Fruit fly (Drosophila melanogaster) whole organism, embryonic: Measurements from ENCODE around the gene Sec63.

Experiments used
- BEAF-32 ChIP-seq: fragments of 200-800 bp; sonication (Bioruptor generic); optimal IDR thresholded peaks from 3 replicates; lab custom pipeline; 2017; ENCODE audit warnings: missing biosample characterization, missing genetic modification characterization, mild to moderate bottlenecking, moderate library complexity, missing genetic modification reagents
- Bgb ChIP-seq: fragments of 200-800 bp; sonication (Bioruptor generic); IDR thresholded peaks from 2 replicates; pipeline ENCODE4 v1.3.6; 2022; ENCODE audit warnings: missing biosample characterization, missing genetic modification characterization; ENCODE audit not compliant: partially characterized antibody
- CG10565 ChIP-seq: fragments of 200-800 bp; sonication (Bioruptor generic); optimal IDR thresholded peaks from 3 replicates; lab custom pipeline; 2016; ENCODE audit warnings: missing biosample characterization, mild to moderate bottlenecking, missing genetic modification characterization
- CG10654 ChIP-seq: fragments of 200-800 bp; sonication (Bioruptor generic); optimal IDR thresholded peaks from 2 replicates; lab custom pipeline; 2016; ENCODE audit warnings: missing biosample characterization, missing genetic modification characterization
- CG11093 ChIP-seq: fragments of 200-800 bp; sonication (Bioruptor generic); IDR thresholded peaks from 3 replicates; pipeline ENCODE4 v1.3.6; 2022; ENCODE audit warnings: missing biosample characterization, missing genetic modification characterization
- CG11398 ChIP-seq: fragments of 200-800 bp; sonication (Bioruptor generic); optimal IDR thresholded peaks from 2 replicates; lab custom pipeline; 2016; ENCODE audit warnings: missing biosample characterization, missing genetic modification characterization
- CG11723 ChIP-seq: fragments of 200-800 bp; sonication (Bioruptor generic); optimal IDR thresholded peaks from 2 replicates; lab custom pipeline; 2017; ENCODE audit warnings: missing biosample characterization, mild to moderate bottlenecking, missing genetic modification characterization
- CG12071 ChIP-seq: fragments of 200-800 bp; sonication (Bioruptor generic); optimal IDR thresholded peaks from 3 replicates; lab custom pipeline; 2018; ENCODE audit warnings: missing biosample characterization, mild to moderate bottlenecking, missing genetic modification characterization
- CG12659 ChIP-seq: fragments of 200-800 bp; sonication (Bioruptor generic); optimal IDR thresholded peaks from 3 replicates; lab custom pipeline; 2017; ENCODE audit warnings: mild to moderate bottlenecking, missing biosample characterization, missing genetic modification reagents, missing genetic modification characterization
- CG13123 ChIP-seq: fragments of 200-800 bp; sonication (Bioruptor generic); optimal IDR thresholded peaks from 2 replicates; lab custom pipeline; 2016; ENCODE audit warnings: missing biosample characterization, missing genetic modification characterization
- CG13775 ChIP-seq: fragments of 200-800 bp; sonication (Bioruptor generic); optimal IDR thresholded peaks from 3 replicates; lab custom pipeline; 2017; ENCODE audit warnings: missing biosample characterization, mild to moderate bottlenecking, missing genetic modification characterization
- CG2875 ChIP-seq: fragments of 200-800 bp; sonication (Bioruptor generic); optimal IDR thresholded peaks from 2 replicates; lab custom pipeline; 2017; ENCODE audit warnings: missing biosample characterization, mild to moderate bottlenecking, missing genetic modification characterization, missing genetic modification reagents
- CG2889 ChIP-seq: fragments of 200-800 bp; sonication (Bioruptor generic); IDR thresholded peaks from 3 replicates; pipeline ENCODE4 v1.3.6; 2022; ENCODE audit warnings: missing biosample characterization, missing genetic modification characterization
- CG30403 ChIP-seq: fragments of 200-800 bp; sonication (Bioruptor generic); optimal IDR thresholded peaks from 3 replicates; lab custom pipeline; 2016; ENCODE audit warnings: missing biosample characterization, missing genetic modification characterization
- CG32767 ChIP-seq: fragments of 200-800 bp; sonication (Bioruptor generic); IDR thresholded peaks from 2 replicates; pipeline ENCODE4 v1.3.6; 2022; ENCODE audit warnings: missing biosample characterization, missing genetic modification characterization
- CG3407 ChIP-seq: fragments of 200-800 bp; sonication (Bioruptor generic); optimal IDR thresholded peaks from 2 replicates; lab custom pipeline; 2018; ENCODE audit warnings: missing biosample characterization, mild to moderate bottlenecking, missing genetic modification characterization
- CG3838 ChIP-seq: fragments of 200-800 bp; sonication (Bioruptor generic); optimal IDR thresholded peaks from 3 replicates; lab custom pipeline; 2016; ENCODE audit warnings: missing biosample characterization, missing genetic modification characterization
- CG4360 ChIP-seq: fragments of 200-800 bp; sonication (Bioruptor generic); IDR thresholded peaks from 2 replicates; pipeline ENCODE4 v1.3.6; 2022; ENCODE audit warnings: missing biosample characterization, missing genetic modification characterization
- CG6175 ChIP-seq: fragments of 200-800 bp; sonication (Bioruptor generic); IDR thresholded peaks from 3 replicates; pipeline ENCODE4 v1.3.6; 2022; ENCODE audit warnings: missing biosample characterization, missing genetic modification characterization
- CG6254 ChIP-seq: fragments of 200-800 bp; sonication (Bioruptor generic); optimal IDR thresholded peaks from 3 replicates; lab custom pipeline; 2017; ENCODE audit warnings: mild to moderate bottlenecking, missing biosample characterization, missing genetic modification reagents, missing genetic modification characterization
- CG7271 ChIP-seq: fragments of 200-800 bp; sonication (Bioruptor generic); optimal IDR thresholded peaks from 2 replicates; lab custom pipeline; 2018; ENCODE audit warnings: missing biosample characterization, mild to moderate bottlenecking, missing genetic modification characterization, moderate library complexity
- CG7928 ChIP-seq: fragments of 200-800 bp; sonication (Bioruptor generic); optimal IDR thresholded peaks from 2 replicates; lab custom pipeline; 2017; ENCODE audit warnings: missing biosample characterization, mild to moderate bottlenecking, missing genetic modification characterization
- CG7987 ChIP-seq: fragments of 200-800 bp; sonication (Bioruptor generic); optimal IDR thresholded peaks from 2 replicates; lab custom pipeline; 2018; ENCODE audit warnings: missing biosample characterization, mild to moderate bottlenecking, missing genetic modification characterization, moderate library complexity
- CHES-1-like ChIP-seq: fragments of 200-800 bp; sonication (Bioruptor generic); optimal IDR thresholded peaks from 2 replicates; lab custom pipeline; 2016; ENCODE audit warnings: missing biosample characterization, missing genetic modification characterization
- Camta ChIP-seq: fragments of 200-800 bp; sonication (Bioruptor generic); optimal IDR thresholded peaks from 2 replicates; lab custom pipeline; 2016; ENCODE audit warnings: missing biosample characterization, missing genetic modification characterization
- Dad ChIP-seq: fragments of 200-800 bp; sonication (Bioruptor generic); optimal IDR thresholded peaks from 3 replicates; lab custom pipeline; 2016; ENCODE audit warnings: missing biosample characterization, missing genetic modification characterization
- Dref ChIP-seq: fragments of 200-800 bp; sonication (Bioruptor generic); IDR thresholded peaks from 2 replicates; pipeline ENCODE4 v1.3.6; 2022; ENCODE audit warnings: missing biosample characterization, missing genetic modification characterization
- Ets65A ChIP-seq: fragments of 200-800 bp; sonication (Bioruptor generic); peaks from one replicate; lab custom pipeline; 2016; ENCODE audit warnings: missing biosample characterization, missing genetic modification characterization
- Hand ChIP-seq: fragments of 200-800 bp; sonication (Bioruptor generic); optimal IDR thresholded peaks from 2 replicates; lab custom pipeline; 2017; ENCODE audit warnings: mild to moderate bottlenecking, missing biosample characterization, missing genetic modification reagents, missing genetic modification characterization
- Hsf ChIP-seq: fragments of 200-800 bp; sonication (Bioruptor generic); optimal IDR thresholded peaks from 3 replicates; lab custom pipeline; 2016; ENCODE audit warnings: missing biosample characterization, missing genetic modification characterization
- PHDP ChIP-seq: fragments of 200-800 bp; sonication (Bioruptor generic); optimal IDR thresholded peaks from 3 replicates; lab custom pipeline; 2018; ENCODE audit warnings: missing biosample characterization, mild to moderate bottlenecking, missing genetic modification characterization, moderate library complexity
- Six4 ChIP-seq: fragments of 200-800 bp; sonication (Bioruptor generic); optimal IDR thresholded peaks from 2 replicates; lab custom pipeline; 2016; ENCODE audit warnings: missing biosample characterization, missing genetic modification characterization
- Stat92E ChIP-seq, 3 experiments: fragments of >200 bp in 2 of 3; fragments of 200-800 bp in 1 of 3; sonication (Bioruptor generic) in 1 of 3; optimal IDR thresholded peaks; 2 replicates each; lab custom pipeline; 2017 to 2019; ENCODE audit warnings: missing biosample characterization in 3 of 3, missing genetic modification characterization in 3 of 3, mild to moderate bottlenecking in 1 of 3, moderate library complexity in 1 of 3
- Tbp ChIP-seq: fragments of >200 bp; optimal IDR thresholded peaks from 2 replicates; lab custom pipeline; 2018; ENCODE audit warnings: missing biosample characterization, missing genetic modification characterization
- bcd ChIP-seq: fragments of 200-800 bp; sonication (Bioruptor generic); optimal IDR thresholded peaks from 2 replicates; lab custom pipeline; 2017; ENCODE audit warnings: missing biosample characterization, mild to moderate bottlenecking, missing genetic modification characterization
- cg ChIP-seq: fragments of 200-800 bp; sonication (Bioruptor generic); optimal IDR thresholded peaks from 3 replicates; lab custom pipeline; 2019; ENCODE audit warnings: missing biosample characterization, mild to moderate bottlenecking, missing genetic modification characterization, moderate library complexity
- crc ChIP-seq: fragments of 200-800 bp; sonication (Bioruptor generic); optimal IDR thresholded peaks from 2 replicates; lab custom pipeline; 2016; ENCODE audit warnings: missing biosample characterization, missing genetic modification characterization
- croc ChIP-seq: fragments of 200-800 bp; sonication (Bioruptor generic); conservative IDR thresholded peaks from 3 replicates; pipeline ENCODE4 v1.3.6; 2022; ENCODE audit warnings: missing biosample characterization, missing genetic modification characterization
- crp ChIP-seq, 2 experiments: fragments of 200-800 bp; sonication (Bioruptor generic); optimal IDR thresholded peaks; 2 replicates in 1 of 2; 3 replicates in 1 of 2; lab custom pipeline; 2017; ENCODE audit warnings: missing biosample characterization in 2 of 2, missing genetic modification characterization in 2 of 2, mild to moderate bottlenecking in 1 of 2, moderate library complexity in 1 of 2
- dmrt11E ChIP-seq: fragments of 200-800 bp; sonication (Bioruptor generic); optimal IDR thresholded peaks from 3 replicates; lab custom pipeline; 2018; ENCODE audit warnings: missing biosample characterization, mild to moderate bottlenecking, missing genetic modification characterization, moderate library complexity
- en ChIP-seq: fragments of 200-800 bp; sonication (Bioruptor generic); optimal IDR thresholded peaks from 2 replicates; lab custom pipeline; 2016; ENCODE audit warnings: missing biosample characterization, missing genetic modification characterization
- fd64A ChIP-seq: fragments of 200-800 bp; sonication (Bioruptor generic); optimal IDR thresholded peaks from 3 replicates; lab custom pipeline; 2018; ENCODE audit warnings: missing biosample characterization, mild to moderate bottlenecking, missing genetic modification characterization
- ham ChIP-seq: fragments of 200-800 bp; sonication (Bioruptor generic); IDR thresholded peaks from 2 replicates; pipeline ENCODE4 v1.3.6; 2022; ENCODE audit warnings: missing biosample characterization, missing genetic modification characterization
- oc ChIP-seq: fragments of 200-800 bp; sonication (Bioruptor generic); optimal IDR thresholded peaks from 2 replicates; lab custom pipeline; 2018; ENCODE audit warnings: missing biosample characterization, mild to moderate bottlenecking, missing genetic modification characterization, moderate library complexity
- phol ChIP-seq: fragments of 200-800 bp; sonication (Bioruptor generic); optimal IDR thresholded peaks from 3 replicates; lab custom pipeline; 2018; ENCODE audit warnings: missing biosample characterization, mild to moderate bottlenecking, missing genetic modification characterization, moderate library complexity
- sens ChIP-seq: fragments of 200-800 bp; sonication (Bioruptor generic); peaks from one replicate; lab custom pipeline; 2016; ENCODE audit warnings: missing biosample characterization, missing genetic modification characterization
- so ChIP-seq: fragments of 200-800 bp; sonication (Bioruptor generic); IDR thresholded peaks from 3 replicates; pipeline ENCODE4 v1.3.6; 2022; ENCODE audit warnings: missing biosample characterization, missing genetic modification characterization
- sug ChIP-seq: fragments of 200-800 bp; optimal IDR thresholded peaks from 2 replicates; lab custom pipeline; 2019; ENCODE audit warnings: missing biosample characterization, mild to moderate bottlenecking, missing genetic modification characterization, moderate library complexity
- wek ChIP-seq: fragments of 200-800 bp; sonication (Bioruptor generic); optimal IDR thresholded peaks from 3 replicates; lab custom pipeline; 2018; ENCODE audit warnings: missing biosample characterization, mild to moderate bottlenecking, missing genetic modification characterization, moderate library complexity

Sec63 gene

dm6 chr3L:7328567-7329253 is 31.7 kb upstream of the Sec63 start, which contains the start of the genes mrva, CG42307 and mus312 (continued):
- peak; percentile 71; the same call in 2 of the 3 replicates for TF ChIP-seq CG2889
- no peak for TF ChIP-seq CG11398 (GFP tag; lab: Kevin White, UChicago)
- peak; percentile 63 for TF ChIP-seq croc (GFP tag; lab: Robert Waterston, UW)
- TF ChIP-seq Dref = peak; percentile 66
- no peak for TF ChIP-seq Tbp (GFP tag; lab: Kevin White, UChicago)
- no peak for TF ChIP-seq Bgb (GFP tag; lab: Robert Waterston, UW)
- TF ChIP-seq CG11723 (GFP tag; lab: Kevin White, UChicago) = peak; percentile 69
- peak; percentile 34; the same call in 1 of the 3 replicates for TF ChIP-seq CG6175 (GFP tag; lab: Robert Waterston, UW)
- TF ChIP-seq CHES-1-like (GFP tag; lab: Kevin White, UChicago) = peak; percentile 29
- TF ChIP-seq so (GFP tag; lab: Robert Waterston, UW) = peak; percentile 87; the same call in 2 of the 3 replicates
- peak; percentile 14 for TF ChIP-seq fd64A (GFP tag; lab: Kevin White, UChicago)
- peak; percentile 74 for TF ChIP-seq CG13123 (GFP tag; lab: Kevin White, UChicago)
- TF ChIP-seq CG10565 = no peak
- TF ChIP-seq crp (GFP tag; optimal IDR thresholded peaks at IDR 0.05; lab: Kevin White, UChicago) = peak; percentile 82 to 96
- TF ChIP-seq CG10654 (GFP tag; lab: Kevin White, UChicago) = peak; percentile 82
- TF ChIP-seq CG12071 (GFP tag; lab: Kevin White, UChicago) = no peak
- TF ChIP-seq CG6254 (GFP tag; lab: Kevin White, UChicago) = no peak
- TF ChIP-seq Dad (GFP tag; lab: Kevin White, UChicago) = peak; percentile 17
- TF ChIP-seq Six4 (GFP tag; lab: Kevin White, UChicago) = peak; percentile 77
- TF ChIP-seq Stat92E (GFP tag; optimal IDR thresholded peaks at IDR 0.05; lab: Kevin White, UChicago) = peak in 1 of 3 experiments; percentile 36
- peak; percentile 93 for TF ChIP-seq CG13775 (GFP tag; lab: Kevin White, UChicago)
- TF ChIP-seq bcd (GFP tag; lab: Kevin White, UChicago) = peak; percentile 77
- peak; percentile 93 for TF ChIP-seq sug (tag; lab: Kevin White, UChicago)
- TF ChIP-seq CG3407 (GFP tag; lab: Kevin White, UChicago) = no peak
- peak; percentile 60 for TF ChIP-seq Hsf (GFP tag; lab: Kevin White, UChicago)
- TF ChIP-seq ham (GFP tag; lab: Robert Waterston, UW) = no peak
- TF ChIP-seq wek (GFP tag; lab: Kevin White, UChicago) = peak; percentile 98
- peak; percentile 91 for TF ChIP-seq dmrt11E (tag; lab: Kevin White, UChicago)
- no peak for TF ChIP-seq en (GFP tag; lab: Kevin White, UChicago)
- TF ChIP-seq PHDP = peak; percentile 94
- TF ChIP-seq phol (tag; lab: Kevin White, UChicago) = peak; percentile 89
- peak; percentile 41 for TF ChIP-seq CG7271 (tag; lab: Kevin White, UChicago)
- TF ChIP-seq CG30403 (GFP tag; lab: Kevin White, UChicago) = peak; percentile 84
- peak; percentile 62 for TF ChIP-seq Ets65A (GFP tag; lab: Kevin White, UChicago)
- peak; percentile 87 for TF ChIP-seq CG32767 (GFP tag; lab: Robert Waterston, UW)
- TF ChIP-seq crc (GFP tag; lab: Kevin White, UChicago) = no peak
- TF ChIP-seq oc (tag; lab: Kevin White, UChicago) = peak; percentile 84
- peak; percentile 93 for TF ChIP-seq sens (GFP tag; lab: Kevin White, UChicago)
- no peak for TF ChIP-seq cg (GFP tag; lab: Kevin White, UChicago)
- TF ChIP-seq Hand (GFP tag; lab: Kevin White, UChicago) = peak; percentile 74
- peak; percentile 50 for TF ChIP-seq Camta (GFP tag; lab: Kevin White, UChicago)
- peak; percentile 0 for TF ChIP-seq CG3838 (GFP tag; lab: Kevin White, UChicago)
- TF ChIP-seq CG11093 (GFP tag; lab: Robert Waterston, UW) = peak; percentile 46; the same call in 2 of the 3 replicates
- TF ChIP-seq CG7928 (GFP tag; lab: Kevin White, UChicago) = peak; percentile 47
- TF ChIP-seq CG12659 (GFP tag; lab: Kevin White, UChicago) = peak; percentile 96
- TF ChIP-seq CG4360 (GFP tag; lab: Robert Waterston, UW) = peak; percentile 83
- TF ChIP-seq CG2875 (GFP tag; lab: Kevin White, UChicago) = peak; percentile 52
- peak; percentile 31 for TF ChIP-seq CG7987 (GFP tag; lab: Kevin White, UChicago)
- TF ChIP-seq BEAF-32 (GFP tag; lab: Kevin White, UChicago) = peak; percentile 33
